Fruit fly (Drosophila melanogaster) Kc167 (cell line): ENCODE data around the gene msi.

Source experiments
- Myc ChIP-seq: fragments of >200 bp; optimal IDR thresholded peaks from 2 replicates; lab custom pipeline; 2017; ENCODE audit warnings: missing external identifiers
- Sin3A ChIP-seq: fragments of >200 bp; optimal IDR thresholded peaks from 2 replicates; lab custom pipeline; 2018; ENCODE audit warnings: missing external identifiers
- h ChIP-seq: fragments of >200 bp; optimal IDR thresholded peaks from 3 replicates; lab custom pipeline; 2018; ENCODE audit warnings: missing external identifiers
- insv ChIP-seq: fragments of >200 bp; optimal IDR thresholded peaks from 3 replicates; lab custom pipeline; 2018; ENCODE audit warnings: missing external identifiers

dm6 chr3R:25490778-25491664, 24.9 kb upstream of the msi start, which contains the start of the genes Gnpat and CG5112:
- TF ChIP-seq Sin3A (no peak), insv (lab: Kevin White, UChicago) (no peak), Myc (lab: Kevin White, UChicago) (no peak), h (lab: Kevin White, UChicago) (no peak)
